Worm (Caenorhabditis elegans) whole organism, midembryonic: ENCODE results near the gene rabr-4.

Experiments
- T22C8.4 ChIP-seq: fragments of 200-800 bp; sonication (Bioruptor generic); IDR thresholded peaks from 2 replicates; pipeline ENCODE4 v1.3.6; 2022; ENCODE audit warnings: missing genetic modification characterization, missing compliant biosample characterization
- cog-1 ChIP-seq: sonication (generic microtip); optimal IDR thresholded peaks from 2 replicates; lab custom pipeline; 2016; ENCODE audit warnings: missing genetic modification characterization, missing compliant biosample characterization
- flt-1 ChIP-seq: fragments of 200-800 bp; sonication (Bioruptor generic); IDR thresholded peaks from 2 replicates; pipeline ENCODE4 v1.3.6; 2022; ENCODE audit warnings: missing genetic modification characterization, missing compliant biosample characterization
- med-1 ChIP-seq: sonication (generic microtip); optimal IDR thresholded peaks from 2 replicates; lab custom pipeline; 2017; ENCODE audit warnings: missing genetic modification characterization, mild to moderate bottlenecking, missing compliant biosample characterization, antibody characterized with exemption, missing genetic modification reagents; ENCODE audit not compliant: insufficient read depth
- ref-1 ChIP-seq: fragments of 200-800 bp; sonication (Bioruptor generic); conservative IDR thresholded peaks from 2 replicates; pipeline ENCODE4 v1.3.6; 2022; ENCODE audit warnings: missing genetic modification reagents, missing genetic modification characterization, missing compliant biosample characterization
- ztf-23 ChIP-seq: fragments of 200-800 bp; sonication (Bioruptor generic); IDR thresholded peaks from 2 replicates; pipeline ENCODE4 v1.3.6; 2022; ENCODE audit warnings: missing genetic modification reagents, missing genetic modification characterization, missing compliant biosample characterization
- ztf-29 ChIP-seq: fragments of 200-800 bp; sonication (Bioruptor generic); IDR thresholded peaks from 2 replicates; pipeline ENCODE4 v1.3.6; 2022; ENCODE audit warnings: missing genetic modification reagents, missing genetic modification characterization, missing compliant biosample characterization

DNA sequence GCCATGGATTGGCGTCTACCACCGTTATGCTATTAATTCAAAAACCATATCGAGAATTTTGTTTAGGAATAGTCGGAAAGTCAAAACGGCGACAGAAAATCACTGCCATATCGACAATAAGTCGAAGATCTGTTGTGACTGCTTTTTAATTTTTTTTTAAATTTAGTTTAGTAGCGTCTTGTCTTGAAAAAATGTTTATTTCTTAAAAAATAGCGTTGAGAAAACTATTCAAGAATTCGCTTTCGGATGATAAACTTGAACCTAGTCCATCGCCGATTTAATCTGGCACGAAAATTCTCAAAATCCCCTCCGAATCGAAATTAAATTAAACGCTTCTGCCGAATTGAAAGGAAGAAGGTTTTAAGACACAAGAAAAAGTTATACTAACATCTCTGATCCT lies 2.6 kb upstream of the rabr-4 start, which contains the start of gene srh-279:
- TF ChIP-seq ztf-23 (GFP tag; lab: Robert Waterston, UW) (no peak), med-1 (GFP tag; lab: Kevin White, UChicago) (no peak), ztf-29 (GFP tag; lab: Robert Waterston, UW) (no peak), ref-1 (GFP tag; lab: Robert Waterston, UW) (no peak), cog-1 (tag; lab: Kevin White, UChicago) (no peak), flt-1 (GFP tag; lab: Robert Waterston, UW) (no peak), T22C8.4 (GFP tag; lab: Robert Waterston, UW) (no peak)
